Worm (Caenorhabditis elegans) whole organism, mixed stage, embryonic: ENCODE results near the gene ctsa-3.1.

Source experiments
- nhr-76 ChIP-seq: sonication (generic microtip); optimal IDR thresholded peaks from 2 replicates; lab custom pipeline; 2017; ENCODE audit warnings: missing biosample characterization, missing genetic modification characterization
- snpc-4 ChIP-seq: fragments of 150-350 bp; optimal IDR thresholded peaks from 2 replicates; lab custom pipeline; 2014; ENCODE audit warnings: missing biosample characterization, missing genetic modification characterization

ce11 chrII:7197434-7197833, 35.2 kb upstream of the ctsa-3.1 start:
- TF ChIP-seq snpc-4 (tag; lab: Kevin White, UChicago) (no peak), nhr-76 (no peak)
